Fruit fly (Drosophila melanogaster): ENCODE results near the gene Dpck.

DNA sequence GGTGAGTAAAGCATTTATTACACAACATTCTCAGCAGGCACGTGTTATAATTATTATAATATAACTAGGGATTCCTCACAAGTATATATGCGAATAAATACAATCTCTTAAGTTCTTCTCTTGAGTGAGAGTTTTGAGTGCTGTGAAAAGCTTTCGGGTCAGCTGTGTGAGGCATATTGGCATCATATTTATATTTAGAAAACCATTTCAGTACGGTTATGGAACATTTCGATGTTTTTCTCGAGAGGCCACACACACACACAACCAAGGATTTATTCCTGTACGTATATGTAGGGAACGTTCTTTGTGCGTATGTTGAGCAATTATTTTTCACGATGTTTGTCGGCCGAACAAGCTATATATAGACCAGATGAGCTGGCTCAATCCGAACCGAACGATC lies 31.0 kb downstream of the Dpck start:
- no peak for TF ChIP-seq Ets98B (GFP tag; IDR thresholded peaks at IDR 0.05)
- TF ChIP-seq CG8301 (tag; optimal IDR thresholded peaks at IDR 0.05): no peak
- TF ChIP-seq CG9948 (tag; optimal IDR thresholded peaks at IDR 0.05): no peak
